Fruit fly (Drosophila melanogaster): ENCODE results near the gene p53.

Gene p53

dm6 chr3R:23028506-23028905 lies 25.4 kb downstream of the p53 start:
- TF ChIP-seq Dbx (GFP tag; IDR thresholded peaks at IDR 0.05) (no peak; the same call in 1 of the 3 replicates), Hey (tag; optimal IDR thresholded peaks at IDR 0.05) (no peak), CG30431 (GFP tag; optimal IDR thresholded peaks at IDR 0.05) (peak; percentile 20), tin (GFP tag; optimal IDR thresholded peaks at IDR 0.05) (peak; percentile 42), run (tag; optimal IDR thresholded peaks at IDR 0.05) (no peak), D19A (tag; optimal IDR thresholded peaks at IDR 0.05) (no peak), so (GFP tag; IDR thresholded peaks at IDR 0.05) (0 out of 3 replicates have a peak, but pooled peaks have one; percentile 32), CG2199 (GFP tag; IDR thresholded peaks at IDR 0.05) (no peak), da (GFP tag; optimal IDR thresholded peaks at IDR 0.05) (no peak), Lhr (GFP tag; optimal IDR thresholded peaks at IDR 0.05) (no peak), CG2116 (GFP tag; optimal IDR thresholded peaks at IDR 0.05) (no peak), dmrt99B (tag; optimal IDR thresholded peaks at IDR 0.05) (peak; percentile 41), Bgb (GFP tag; IDR thresholded peaks at IDR 0.05; ENCODE audit: partially characterized antibody) (no peak), cas (GFP tag; IDR thresholded peaks at IDR 0.05) (peak; percentile 58; the same call in 1 of the 2 replicates), CG12391 (tag; optimal IDR thresholded peaks at IDR 0.05) (peak; percentile 32), Nf-YA (GFP tag; IDR thresholded peaks at IDR 0.05) (no peak), CG6272 (GFP tag; IDR thresholded peaks at IDR 0.05) (peak; percentile 12; the same call in 1 of the 2 replicates), CG1792 (GFP tag; optimal IDR thresholded peaks at IDR 0.05) (peak; percentile 14), zen2 (GFP tag; IDR thresholded peaks at IDR 0.05; ENCODE audit: partially characterized antibody) (no peak), CG14014 (GFP tag; IDR thresholded peaks at IDR 0.05) (peak; percentile 70; the same call in 1 of the 2 replicates), CG7839 (tag; optimal IDR thresholded peaks at IDR 0.05) (peak; percentile 64), NfI (GFP tag; optimal IDR thresholded peaks at IDR 0.05) (peak; percentile 70), CG9817 (tag; optimal IDR thresholded peaks at IDR 0.05) (peak; percentile 70), CG14965 (GFP tag; optimal IDR thresholded peaks at IDR 0.05; ENCODE audit: borderline replicate concordance) (no peak), Ptx1 (GFP tag; IDR thresholded peaks at IDR 0.05) (peak; percentile 76), dimm (GFP tag; IDR thresholded peaks at IDR 0.05) (no peak), otp (GFP tag; IDR thresholded peaks at IDR 0.05) (no peak), Taf1 (GFP tag; IDR thresholded peaks at IDR 0.05) (peak; percentile 67), CG12219 (GFP tag; optimal IDR thresholded peaks at IDR 0.05) (peak; percentile 7), CG13296 (GFP tag; optimal IDR thresholded peaks at IDR 0.05) (no peak), CG4360 (GFP tag; IDR thresholded peaks at IDR 0.05) (no peak), CG7928 (GFP tag; optimal IDR thresholded peaks at IDR 0.05) (peak; percentile 24), Gsc (GFP tag; IDR thresholded peaks at IDR 0.05) (no peak), inv (GFP tag; IDR thresholded peaks at IDR 0.05; ENCODE audit: partially characterized antibody) (no peak), Dip3 (GFP tag; optimal IDR thresholded peaks at IDR 0.05) (peak; percentile 60), disco-r (GFP tag; optimal IDR thresholded peaks at IDR 0.05) (no peak), al (GFP tag; IDR thresholded peaks at IDR 0.05) (peak; percentile 84), Fer3 (tag; optimal IDR thresholded peaks at IDR 0.05) (peak; percentile 64), CG9215 (GFP tag; IDR thresholded peaks at IDR 0.05) (peak; percentile 74), Deaf1 (tag; optimal IDR thresholded peaks at IDR 0.05) (peak; percentile 5), Atf-2 (GFP tag; optimal IDR thresholded peaks at IDR 0.05) (peak; percentile 52), CG32532 (GFP tag; IDR thresholded peaks at IDR 0.05) (peak; percentile 87), Hand (GFP tag; optimal IDR thresholded peaks at IDR 0.05) (no peak), HmgZ (tag; optimal IDR thresholded peaks at IDR 0.05) (peak; percentile 15), CG2712 (tag; optimal IDR thresholded peaks at IDR 0.05) (peak; percentile 41), Rx (GFP tag; IDR thresholded peaks at IDR 0.05) (0 out of 2 replicates have a peak, but pooled peaks have one; percentile 7), NFAT (GFP tag; IDR thresholded peaks at IDR 0.05) (peak; percentile 75), CG16813 (GFP tag; IDR thresholded peaks at IDR 0.05; ENCODE audit: partially characterized antibody) (no peak), CG18619 (GFP tag; optimal IDR thresholded peaks at IDR 0.05) (peak; percentile 37), CG1024 (GFP tag; IDR thresholded peaks at IDR 0.05) (no peak), Elba2 (GFP tag; optimal IDR thresholded peaks at IDR 0.05) (no peak)
